Worm (Caenorhabditis elegans): ENCODE results near the gene cah-3.
A peak's percentile ranks its signal among the peaks of the same experiment; 100 is the strongest.

cah-3 gene

DNA sequence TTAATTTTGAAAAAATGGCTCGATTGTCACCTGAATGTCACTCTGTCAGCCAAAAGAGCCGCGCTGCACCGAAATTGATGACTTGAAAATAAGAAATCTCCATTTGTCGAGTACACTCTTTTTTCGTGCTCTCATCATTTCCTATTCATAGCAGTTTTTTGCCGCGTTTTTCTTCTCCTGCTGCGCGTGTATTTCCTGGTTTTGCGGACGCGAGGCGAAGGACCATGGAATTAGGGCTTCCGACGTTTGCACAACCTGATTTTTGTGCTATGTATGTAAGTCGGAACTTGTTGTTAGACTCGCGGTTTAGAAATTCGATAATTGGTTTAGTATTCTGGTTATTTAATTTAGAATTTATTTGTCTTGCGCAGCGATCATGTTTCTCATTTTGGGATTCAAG, 7.0 kb upstream of the cah-3 start:
- no peak for TF ChIP-seq pax-1 (tag; optimal IDR thresholded peaks at IDR 0.05)
- no peak for TF ChIP-seq npax-4 (tag; optimal IDR thresholded peaks at IDR 0.05)
- no peak for TF ChIP-seq nhr-11 (tag; optimal IDR thresholded peaks at IDR 0.05)
- peak; percentile 1 for TF ChIP-seq unc-42 (tag; optimal IDR thresholded peaks at IDR 0.05)
- TF ChIP-seq ceh-30 (tag; optimal IDR thresholded peaks at IDR 0.05): no peak

DNA sequence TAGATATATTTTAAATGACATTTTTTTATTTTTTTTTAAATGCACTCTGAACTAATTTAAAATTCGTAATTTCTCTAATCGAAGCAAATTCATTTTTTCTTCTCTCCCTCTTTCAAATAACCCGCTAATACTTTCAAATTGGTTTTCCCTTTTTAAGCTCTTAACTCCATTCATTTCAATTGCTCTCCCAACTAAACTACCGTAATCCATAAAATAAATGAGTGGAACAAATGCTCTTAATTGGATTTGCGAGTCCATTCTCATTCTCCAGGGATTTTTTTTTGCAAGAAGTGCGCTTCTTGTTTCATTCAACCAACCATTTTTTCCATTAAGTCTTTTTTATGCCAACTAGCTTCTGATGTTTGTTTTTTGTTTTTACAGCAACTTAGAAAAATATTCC, 6.3 kb upstream of the cah-3 start:
- peak; percentile 14 for TF ChIP-seq unc-42 (tag; optimal IDR thresholded peaks at IDR 0.05)
- no peak for TF ChIP-seq pros-1 (tag; optimal IDR thresholded peaks at IDR 0.05)
- TF ChIP-seq ceh-14 (tag; optimal IDR thresholded peaks at IDR 0.05): no peak
- TF ChIP-seq ceh-48 (tag; optimal IDR thresholded peaks at IDR 0.05): no peak
- TF ChIP-seq ztf-16 (tag; optimal IDR thresholded peaks at IDR 0.05): no peak
- TF ChIP-seq C08G9.2 (tag; optimal IDR thresholded peaks at IDR 0.05): no peak

DNA sequence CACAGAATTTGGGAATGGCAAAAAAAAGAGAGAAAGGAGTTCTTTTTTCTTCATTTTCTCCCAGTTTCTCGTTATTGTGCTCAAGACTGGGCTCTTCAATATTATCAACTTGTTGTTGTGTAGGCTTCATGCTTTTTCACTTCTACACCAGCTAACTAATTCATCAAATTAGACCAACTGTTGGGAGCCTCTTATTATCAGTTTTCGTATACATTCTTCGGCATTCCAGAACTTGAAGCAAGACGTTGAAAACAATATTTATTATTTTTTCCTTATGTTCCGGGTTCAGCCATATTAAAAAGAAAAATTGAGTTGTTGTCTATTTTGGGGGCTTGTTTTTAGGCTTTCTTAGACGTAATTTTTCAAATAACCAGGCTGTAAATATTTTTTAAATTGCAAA, 4.3 kb upstream of the cah-3 start:
- TF ChIP-seq C08G9.2 (tag; optimal IDR thresholded peaks at IDR 0.05) (no peak), pha-4 (tag; optimal IDR thresholded peaks at IDR 0.05) (no peak), tbx-2 (tag; optimal IDR thresholded peaks at IDR 0.05) (no peak)

DNA sequence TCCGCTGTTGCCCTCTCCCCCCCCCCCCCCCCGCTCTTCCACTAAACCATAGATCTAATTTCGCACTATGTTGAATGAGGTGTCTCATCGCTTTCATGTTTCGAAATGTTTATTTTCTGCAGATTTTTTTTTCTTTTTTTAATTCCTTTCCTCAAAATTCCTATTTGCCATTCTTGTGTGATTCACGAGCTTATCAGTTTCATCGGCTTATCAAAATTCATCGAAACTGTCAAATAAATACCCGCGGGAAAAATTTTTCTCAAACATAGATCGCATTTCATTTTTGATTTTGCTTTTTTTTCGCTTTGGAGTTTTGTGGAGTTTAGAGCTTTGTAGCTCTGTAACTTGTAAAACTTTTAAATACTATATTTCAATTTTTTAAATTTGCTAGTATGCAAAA, 3.2 kb upstream of the cah-3 start:
- TF ChIP-seq ceh-30 (tag; optimal IDR thresholded peaks at IDR 0.05): no peak
- no peak for TF ChIP-seq C38D4.7 (GFP tag; optimal IDR thresholded peaks at IDR 0.05)
- TF ChIP-seq nhr-232 (tag; optimal IDR thresholded peaks at IDR 0.05): no peak
- no peak for TF ChIP-seq F13H6.1 (tag; optimal IDR thresholded peaks at IDR 0.05)
- TF ChIP-seq ceh-6 (GFP tag; optimal IDR thresholded peaks at IDR 0.05): no peak
- no peak for TF ChIP-seq hlh-8 (tag; optimal IDR thresholded peaks at IDR 0.05)

DNA sequence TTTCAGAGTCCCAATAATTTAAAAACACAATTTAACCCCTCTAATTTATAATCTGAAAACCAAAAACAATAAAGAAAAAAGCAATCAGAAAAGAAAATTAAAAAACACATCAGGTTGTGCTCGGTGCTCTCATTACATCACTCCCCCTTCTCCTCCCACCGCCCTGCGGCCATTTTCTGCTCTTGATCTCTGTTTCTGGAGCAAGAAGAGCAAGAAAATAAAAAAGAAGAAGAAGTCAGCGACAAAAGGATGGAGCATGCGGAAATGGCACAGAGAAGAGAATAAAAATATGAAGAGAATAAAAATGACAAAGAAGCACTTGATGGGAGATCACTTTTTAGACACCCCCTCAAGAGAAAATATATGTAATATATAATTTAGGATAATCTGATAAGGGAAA, 2.6 kb upstream of the cah-3 start:
- TF ChIP-seq unc-42 (tag; optimal IDR thresholded peaks at IDR 0.05): peak; percentile 22
- peak; percentile 54 for TF ChIP-seq ceh-14 (tag; optimal IDR thresholded peaks at IDR 0.05)
- TF ChIP-seq fkh-10 (GFP tag; optimal IDR thresholded peaks at IDR 0.05): no peak
- TF ChIP-seq pax-1 (tag; optimal IDR thresholded peaks at IDR 0.05): no peak
- TF ChIP-seq fkh-6 (tag; optimal IDR thresholded peaks at IDR 0.05): no peak
- TF ChIP-seq ceh-2 (tag; optimal IDR thresholded peaks at IDR 0.05): no peak

DNA sequence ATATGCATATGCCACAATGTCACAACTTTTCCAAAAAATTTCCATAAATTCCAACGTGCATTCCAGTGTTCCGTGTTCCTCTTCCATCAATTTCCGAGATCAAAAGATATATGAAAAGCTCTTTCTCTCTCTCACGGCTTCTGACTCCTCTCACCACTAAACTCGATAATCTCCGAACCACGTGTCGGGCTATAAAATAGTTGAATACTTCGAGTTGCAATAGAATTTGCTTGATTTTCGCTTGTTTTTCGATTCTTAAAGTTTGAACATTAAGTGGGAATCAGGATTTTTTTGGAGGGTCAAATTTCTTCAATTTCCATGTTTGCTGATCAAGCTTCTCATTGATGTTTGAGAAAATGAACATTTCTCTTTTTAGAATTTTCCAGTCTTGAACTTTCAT, 2.0 kb upstream of the cah-3 start:
- TF ChIP-seq unc-42 (tag; optimal IDR thresholded peaks at IDR 0.05) (peak; percentile 33), pha-4 (tag; optimal IDR thresholded peaks at IDR 0.05) (no peak), ref-2 (tag; optimal IDR thresholded peaks at IDR 0.05) (no peak)

DNA sequence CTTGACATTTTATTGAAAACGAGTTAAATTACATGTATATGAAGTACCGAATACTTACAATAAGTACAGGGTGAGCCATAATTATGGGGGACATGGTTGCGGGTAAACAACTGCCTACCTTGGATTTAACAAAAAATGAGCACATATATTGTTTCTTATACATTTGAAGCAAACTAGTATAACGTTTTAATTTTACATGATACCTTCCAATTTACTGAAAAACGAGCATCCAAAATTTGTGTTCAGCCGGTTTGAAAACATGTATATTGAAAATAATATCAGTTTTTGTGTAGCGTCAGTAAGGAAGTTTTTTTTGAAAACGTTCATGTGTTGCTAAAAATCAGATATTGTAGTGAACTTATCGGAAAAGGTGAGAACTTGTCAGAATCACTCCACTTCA, 3.5 kb downstream of the cah-3 start:
- no peak for TF ChIP-seq lim-6 (tag; optimal IDR thresholded peaks at IDR 0.05)
- TF ChIP-seq ref-2 (tag; optimal IDR thresholded peaks at IDR 0.05): no peak
- TF ChIP-seq tbx-7 (tag; optimal IDR thresholded peaks at IDR 0.05): no peak
- TF ChIP-seq ceh-9 (tag; optimal IDR thresholded peaks at IDR 0.05): no peak
- no peak for TF ChIP-seq sox-4 (tag; optimal IDR thresholded peaks at IDR 0.05)
- TF ChIP-seq sdc-2 (tag; optimal IDR thresholded peaks at IDR 0.05): no peak
- TF ChIP-seq hlh-13 (GFP tag; optimal IDR thresholded peaks at IDR 0.05): no peak
- TF ChIP-seq elt-2 (tag; optimal IDR thresholded peaks at IDR 0.05): no peak

DNA sequence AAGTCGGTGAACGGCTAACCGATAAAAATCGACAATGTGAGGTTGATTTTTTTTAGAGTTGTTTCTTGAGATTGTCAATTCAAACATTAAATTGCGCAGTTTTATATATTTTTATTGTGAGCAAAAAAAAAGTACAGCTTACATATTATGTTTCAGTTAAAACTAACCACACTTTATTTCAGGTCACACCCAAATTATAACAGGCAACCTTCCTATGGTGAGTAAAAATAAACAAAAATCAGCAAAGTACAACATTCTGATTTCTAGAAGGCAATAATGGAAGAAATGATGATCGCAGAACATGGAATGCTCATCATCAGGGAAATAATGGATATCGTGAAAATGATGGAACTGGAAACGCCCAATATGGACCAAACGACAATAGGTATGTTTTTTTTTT, 7.3 kb downstream of the cah-3 start, which contains the start of gene K05G3.2:
Gene K05G3.2 (plus strand): TSS at position 301 of the 400 bp plus-strand sequence.
- TF ChIP-seq C38D4.7 (GFP tag; optimal IDR thresholded peaks at IDR 0.05): no peak
- no peak for TF ChIP-seq C08G9.2 (tag; optimal IDR thresholded peaks at IDR 0.05)
- no peak for TF ChIP-seq ztf-16 (tag; optimal IDR thresholded peaks at IDR 0.05)
- no peak for TF ChIP-seq tbx-2 (tag; optimal IDR thresholded peaks at IDR 0.05)
- no peak for TF ChIP-seq mec-3 (tag; optimal IDR thresholded peaks at IDR 0.05; ENCODE audit: borderline replicate concordance)
- no peak for TF ChIP-seq npax-4 (tag; optimal IDR thresholded peaks at IDR 0.05)
- TF ChIP-seq Y22D7AL.16 (tag; optimal IDR thresholded peaks at IDR 0.05): no peak
- no peak for TF ChIP-seq zip-5 (tag; optimal IDR thresholded peaks at IDR 0.05)
- no peak for TF ChIP-seq ceh-24 (tag; optimal IDR thresholded peaks at IDR 0.05)
- no peak for TF ChIP-seq nhr-232 (tag; optimal IDR thresholded peaks at IDR 0.05)
- TF ChIP-seq pha-2 (tag; optimal IDR thresholded peaks at IDR 0.05): no peak
- TF ChIP-seq dve-1 (tag; optimal IDR thresholded peaks at IDR 0.05): no peak
- TF ChIP-seq pros-1 (tag; optimal IDR thresholded peaks at IDR 0.05): no peak
- no peak for TF ChIP-seq ceh-2 (tag; optimal IDR thresholded peaks at IDR 0.05)
- TF ChIP-seq elt-2 (tag; optimal IDR thresholded peaks at IDR 0.05): no peak
- no peak for TF ChIP-seq dmd-4 (tag; optimal IDR thresholded peaks at IDR 0.05; ENCODE audit: borderline replicate concordance)
